Worm (Caenorhabditis elegans) whole organism, L2 larva: ENCODE measurements around the gene F46F5.15.

ENCODE experiments used
- ama-1 ChIP-seq: fragments of 150-350 bp; optimal IDR thresholded peaks from 2 replicates; lab custom pipeline; 2018; ENCODE audit warnings: inconsistent platforms
- blmp-1 ChIP-seq: sonication (generic microtip); optimal IDR thresholded peaks from 2 replicates; lab custom pipeline; 2017; ENCODE audit warnings: missing genetic modification characterization, mild to moderate bottlenecking, missing compliant biosample characterization, antibody characterized with exemption, moderate library complexity; ENCODE audit not compliant: insufficient read depth
- ceh-82 ChIP-seq: fragments of 150-350 bp; optimal IDR thresholded peaks from 2 replicates; lab custom pipeline; 2014; ENCODE audit warnings: missing biosample characterization, missing genetic modification characterization
- elt-3 ChIP-seq: sonication (generic microtip); optimal IDR thresholded peaks from 2 replicates; lab custom pipeline; 2017; ENCODE audit warnings: missing biosample characterization, missing genetic modification characterization
- lin-39 ChIP-seq: fragments of 150-350 bp; optimal IDR thresholded peaks from 2 replicates; lab custom pipeline; 2014; ENCODE audit warnings: missing biosample characterization, missing genetic modification reagents, missing genetic modification characterization
- lsy-2 ChIP-seq, 2 experiments: fragments of 150-350 bp in 1 of 2; sonication (generic microtip) in 1 of 2; optimal IDR thresholded peaks; 2 replicates each; lab custom pipeline; 2014 to 2017; ENCODE audit warnings: missing biosample characterization in 2 of 2, missing genetic modification characterization in 2 of 2
- mbf-1 ChIP-seq: sonication (generic microtip); optimal IDR thresholded peaks from 2 replicates; lab custom pipeline; 2017; ENCODE audit warnings: missing biosample characterization, missing genetic modification characterization
- nhr-12 ChIP-seq: fragments of 150-350 bp; optimal IDR thresholded peaks from 2 replicates; lab custom pipeline; 2014; ENCODE audit warnings: missing biosample characterization, missing genetic modification characterization
- nhr-237 ChIP-seq: fragments of 150-350 bp; optimal IDR thresholded peaks from 2 replicates; lab custom pipeline; 2014; ENCODE audit warnings: missing biosample characterization, missing genetic modification characterization
- sma-3 ChIP-seq: sonication (generic microtip); optimal IDR thresholded peaks from 2 replicates; lab custom pipeline; 2016; ENCODE audit warnings: missing genetic modification reagents, missing genetic modification characterization, missing compliant biosample characterization
- snpc-4 ChIP-seq: fragments of 150-350 bp; optimal IDR thresholded peaks from 2 replicates; lab custom pipeline; 2014; ENCODE audit warnings: missing biosample characterization, missing genetic modification characterization
- unc-62 ChIP-seq: fragments of 150-350 bp; optimal IDR thresholded peaks from 2 replicates; lab custom pipeline; 2014; ENCODE audit warnings: missing biosample characterization, missing genetic modification reagents, missing genetic modification characterization
- zag-1 ChIP-seq: fragments of 150-350 bp; optimal IDR thresholded peaks from 2 replicates; lab custom pipeline; 2014; ENCODE audit warnings: missing biosample characterization, missing genetic modification characterization
- ztf-1 ChIP-seq: fragments of 200-800 bp; sonication (Bioruptor generic); conservative IDR thresholded peaks from 2 replicates; pipeline ENCODE4 v1.3.6; 2022; ENCODE audit warnings: missing genetic modification characterization, missing compliant biosample characterization

ce11 chrII:770253-770652 is 18.0 kb upstream of the F46F5.15 start, which contains the start of gene C08G5.6:
- TF ChIP-seq nhr-12 (tag; lab: Kevin White, UChicago) = no peak
- no peak for TF ChIP-seq blmp-1 (tag; lab: Kevin White, UChicago)
- TF ChIP-seq ceh-82 (tag; lab: Kevin White, UChicago) = no peak
- TF ChIP-seq mbf-1 = no peak
- TF ChIP-seq elt-3 (tag; lab: Kevin White, UChicago) = no peak
- TF ChIP-seq zag-1 (tag; lab: Kevin White, UChicago) = no peak
- no peak for TF ChIP-seq lin-39 (tag; lab: Kevin White, UChicago)
- no peak for TF ChIP-seq unc-62 (GFP tag; lab: Kevin White, UChicago)
- no peak for TF ChIP-seq nhr-237 (tag; lab: Kevin White, UChicago)
- no peak for TF ChIP-seq snpc-4
- no peak for TF ChIP-seq ztf-1 (GFP tag; lab: Robert Waterston, UW)
- TF ChIP-seq lsy-2 (tag; optimal IDR thresholded peaks at IDR 0.05; lab: Kevin White, UChicago) = no peak
- TF ChIP-seq sma-3 = no peak
- no peak for TF ChIP-seq ama-1 (lab: Kevin White, UChicago)
